Fruit fly (Drosophila melanogaster) whole organism, wandering third instar larva: ENCODE measurements around the gene BomT3.

Experiments used
- Abd-B ChIP-seq: fragments of >200 bp; optimal IDR thresholded peaks from 2 replicates; lab custom pipeline; 2017; ENCODE audit warnings: missing biosample characterization, missing genetic modification characterization
- CG32264 ChIP-seq: fragments of 200-800 bp; sonication (Bioruptor generic); optimal IDR thresholded peaks from 2 replicates; lab custom pipeline; 2016; ENCODE audit warnings: missing biosample characterization, missing genetic modification characterization
- CrebA ChIP-seq: fragments of 200-800 bp; sonication (Bioruptor generic); optimal IDR thresholded peaks from 2 replicates; lab custom pipeline; 2016; ENCODE audit warnings: missing biosample characterization, mild to moderate bottlenecking, missing genetic modification characterization, borderline replicate concordance
- Dfd ChIP-seq: fragments of >200 bp; optimal IDR thresholded peaks from 2 replicates; lab custom pipeline; 2017; ENCODE audit warnings: missing biosample characterization, missing genetic modification characterization
- Dif ChIP-seq: fragments of 200-275, 200-300 bp; sonication (Bioruptor generic); optimal IDR thresholded peaks from 2 replicates; lab custom pipeline; 2018; ENCODE audit warnings: missing biosample characterization, missing genetic modification characterization; ENCODE audit not compliant: partially characterized antibody
- GATAd ChIP-seq: sonication (Bioruptor generic); optimal IDR thresholded peaks from 2 replicates; lab custom pipeline; 2016; ENCODE audit warnings: missing biosample characterization, missing genetic modification characterization
- HLH106 ChIP-seq: fragments of 200-800 bp; optimal IDR thresholded peaks from 3 replicates; lab custom pipeline; 2019; ENCODE audit warnings: missing biosample characterization, mild to moderate bottlenecking, missing genetic modification characterization, moderate library complexity
- Hnf4 ChIP-seq: fragments of 200-800 bp; sonication (Bioruptor generic); optimal IDR thresholded peaks from 2 replicates; lab custom pipeline; 2016; ENCODE audit warnings: missing biosample characterization, mild to moderate bottlenecking, missing genetic modification characterization
- Hr78 ChIP-seq: fragments of >200 bp; optimal IDR thresholded peaks from 2 replicates; lab custom pipeline; 2017; ENCODE audit warnings: missing biosample characterization, missing genetic modification characterization
- Hr83 ChIP-seq: fragments of 200-300 bp; sonication (Bioruptor generic); optimal IDR thresholded peaks from 2 replicates; lab custom pipeline; 2016; ENCODE audit warnings: missing biosample characterization, mild to moderate bottlenecking, missing genetic modification characterization, moderate library complexity; ENCODE audit not compliant: poor library complexity, severe bottlenecking
- Jra ChIP-seq: sonication (Bioruptor generic); optimal IDR thresholded peaks from 2 replicates; lab custom pipeline; 2016; ENCODE audit warnings: missing biosample characterization, missing genetic modification characterization
- Mio ChIP-seq: sonication (Bioruptor generic); optimal IDR thresholded peaks from 2 replicates; lab custom pipeline; 2016; ENCODE audit warnings: missing biosample characterization, missing genetic modification characterization
- Myc ChIP-seq: fragments of >200 bp; optimal IDR thresholded peaks from 2 replicates; lab custom pipeline; 2017
- N ChIP-seq: fragments of >200 bp; optimal IDR thresholded peaks from 2 replicates; lab custom pipeline; 2018; ENCODE audit warnings: missing biosample characterization, missing external identifiers, missing genetic modification characterization
- OdsH ChIP-seq: fragments of 200-800 bp; sonication (Bioruptor generic); optimal IDR thresholded peaks from 2 replicates; lab custom pipeline; 2016; ENCODE audit warnings: missing biosample characterization, mild to moderate bottlenecking, missing genetic modification characterization
- Rel ChIP-seq, 2 experiments: fragments of 200-800 bp; sonication (Bioruptor generic) in 1 of 2; optimal IDR thresholded peaks; 2 replicates in 1 of 2; 3 replicates in 1 of 2; lab custom pipeline; 2016 to 2019; ENCODE audit warnings: mild to moderate bottlenecking in 2 of 2, missing biosample characterization in 2 of 2, missing genetic modification characterization in 2 of 2, moderate library complexity in 1 of 2
- Sp1 ChIP-seq: fragments of 200-800 bp; sonication (Bioruptor generic); optimal IDR thresholded peaks from 3 replicates; lab custom pipeline; 2019; ENCODE audit warnings: missing biosample characterization, mild to moderate bottlenecking, missing genetic modification characterization, moderate library complexity
- Vsx2 ChIP-seq: fragments of 200-300, 225-300 bp; sonication (Bioruptor generic); optimal IDR thresholded peaks from 2 replicates; lab custom pipeline; 2018; ENCODE audit warnings: missing biosample characterization, missing genetic modification characterization; ENCODE audit not compliant: partially characterized antibody
- br ChIP-seq: fragments of 200-800 bp; sonication (Bioruptor generic); optimal IDR thresholded peaks from 2 replicates; lab custom pipeline; 2016; ENCODE audit warnings: missing biosample characterization, missing genetic modification characterization
- brk ChIP-seq: fragments of 200-800 bp; sonication (Bioruptor generic); optimal IDR thresholded peaks from 2 replicates; lab custom pipeline; 2016; ENCODE audit warnings: missing biosample characterization, mild to moderate bottlenecking, missing genetic modification characterization
- dl ChIP-seq, 2 experiments: fragments of 175-275, 200-275 bp in 1 of 2; fragments of 200-275 bp in 1 of 2; sonication (Bioruptor generic); optimal IDR thresholded peaks; lab custom pipeline; 2018; ENCODE audit warnings: mild to moderate bottlenecking in 2 of 2, missing biosample characterization in 2 of 2, missing genetic modification characterization in 2 of 2, moderate library complexity in 2 of 2; ENCODE audit not compliant: partially characterized antibody in 2 of 2, insufficient read depth in 1 of 2
- dmrt93B ChIP-seq: fragments of 200-800 bp; sonication (Bioruptor generic); optimal IDR thresholded peaks from 2 replicates; lab custom pipeline; 2018; ENCODE audit warnings: missing biosample characterization, mild to moderate bottlenecking, missing genetic modification characterization
- dsf ChIP-seq: sonication (Bioruptor generic); optimal IDR thresholded peaks from 2 replicates; lab custom pipeline; 2016; ENCODE audit warnings: missing biosample characterization, missing genetic modification characterization, borderline replicate concordance
- ey ChIP-seq: fragments of 200-800 bp; sonication (Bioruptor generic); optimal IDR thresholded peaks from 2 replicates; lab custom pipeline; 2016; ENCODE audit warnings: missing biosample characterization, missing genetic modification characterization
- foxo ChIP-seq, 2 experiments: fragments of 200-800 bp; sonication (Bioruptor generic); optimal IDR thresholded peaks; 2 replicates in 1 of 2; 3 replicates in 1 of 2; lab custom pipeline; 2016 to 2017; ENCODE audit warnings: missing biosample characterization in 2 of 2, missing genetic modification characterization in 2 of 2
- fru ChIP-seq: fragments of 200-800 bp; sonication (Bioruptor generic); optimal IDR thresholded peaks from 3 replicates; lab custom pipeline; 2016; ENCODE audit warnings: missing biosample characterization, mild to moderate bottlenecking, missing genetic modification characterization
- h ChIP-seq: fragments of 200-800 bp; sonication (Bioruptor generic); optimal IDR thresholded peaks from 3 replicates; lab custom pipeline; 2016; ENCODE audit warnings: missing biosample characterization, mild to moderate bottlenecking, missing genetic modification characterization
- jim ChIP-seq: fragments of 175-275, 200-325 bp; sonication (Bioruptor generic); optimal IDR thresholded peaks from 2 replicates; lab custom pipeline; 2016; ENCODE audit warnings: missing biosample characterization, mild to moderate bottlenecking, missing genetic modification characterization
- lola ChIP-seq: fragments of >200 bp; optimal IDR thresholded peaks from 2 replicates; lab custom pipeline; 2017; ENCODE audit warnings: missing biosample characterization, missing genetic modification characterization
- psq ChIP-seq: fragments of 200-800 bp; sonication (Bioruptor generic); optimal IDR thresholded peaks from 3 replicates; lab custom pipeline; 2017; ENCODE audit warnings: missing biosample characterization, mild to moderate bottlenecking, missing genetic modification characterization, moderate library complexity
- rgr ChIP-seq: fragments of 200-800 bp; sonication (Bioruptor generic); optimal IDR thresholded peaks from 3 replicates; lab custom pipeline; 2016; ENCODE audit warnings: missing biosample characterization, mild to moderate bottlenecking, missing genetic modification characterization
- sage ChIP-seq: fragments of 200-800 bp; sonication (Bioruptor generic); optimal IDR thresholded peaks from 2 replicates; lab custom pipeline; 2016; ENCODE audit warnings: missing biosample characterization, mild to moderate bottlenecking, missing genetic modification characterization
- sv ChIP-seq: fragments of 200-800 bp; sonication (Bioruptor generic); optimal IDR thresholded peaks from 3 replicates; lab custom pipeline; 2016; ENCODE audit warnings: missing biosample characterization, missing genetic modification characterization
- tai ChIP-seq: sonication (Bioruptor generic); optimal IDR thresholded peaks from 2 replicates; lab custom pipeline; 2016; ENCODE audit warnings: missing biosample characterization, missing genetic modification characterization
- usp ChIP-seq: fragments of >200 bp; optimal IDR thresholded peaks from 2 replicates; lab custom pipeline; 2017; ENCODE audit warnings: missing biosample characterization, missing genetic modification characterization
- woc ChIP-seq: sonication (Bioruptor generic); optimal IDR thresholded peaks from 2 replicates; lab custom pipeline; 2016; ENCODE audit warnings: missing biosample characterization, mild to moderate bottlenecking, missing genetic modification characterization

The BomT3 gene

DNA sequence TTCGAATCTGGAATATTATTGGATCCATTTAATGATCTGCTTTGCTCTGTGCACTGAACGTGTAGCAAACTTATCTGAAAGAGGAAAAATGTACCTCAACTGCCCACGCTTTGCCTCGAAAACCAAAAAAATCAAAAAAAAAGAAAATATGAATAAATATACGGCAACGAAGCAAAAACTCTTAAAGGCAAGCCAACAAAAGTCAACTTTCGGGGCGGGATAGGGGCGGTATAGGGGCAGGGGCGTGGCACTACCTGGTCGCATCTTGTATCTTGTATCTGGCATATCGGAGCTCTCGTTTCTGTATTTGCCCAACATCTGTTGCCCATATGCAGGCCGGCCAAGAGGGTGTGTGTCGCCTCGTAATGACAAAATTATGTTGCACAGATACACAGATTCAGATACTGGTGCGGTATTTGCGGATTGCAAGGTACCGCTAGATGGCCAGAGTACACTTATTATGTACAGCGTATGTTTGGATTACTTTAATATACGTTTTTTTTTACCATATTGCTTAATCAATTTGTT, 41.7 kb downstream of the BomT3 start:
- TF ChIP-seq Hnf4 (no peak), HLH106 (tag; lab: Kevin White, UChicago) (no peak), brk (GFP tag; lab: Kevin White, UChicago) (no peak), Dif (GFP tag; lab: Kevin White, UChicago) (no peak), OdsH (no peak), lola (GFP tag; lab: Kevin White, UChicago) (no peak), Myc (lab: Kevin White, UChicago) (no peak)

DNA sequence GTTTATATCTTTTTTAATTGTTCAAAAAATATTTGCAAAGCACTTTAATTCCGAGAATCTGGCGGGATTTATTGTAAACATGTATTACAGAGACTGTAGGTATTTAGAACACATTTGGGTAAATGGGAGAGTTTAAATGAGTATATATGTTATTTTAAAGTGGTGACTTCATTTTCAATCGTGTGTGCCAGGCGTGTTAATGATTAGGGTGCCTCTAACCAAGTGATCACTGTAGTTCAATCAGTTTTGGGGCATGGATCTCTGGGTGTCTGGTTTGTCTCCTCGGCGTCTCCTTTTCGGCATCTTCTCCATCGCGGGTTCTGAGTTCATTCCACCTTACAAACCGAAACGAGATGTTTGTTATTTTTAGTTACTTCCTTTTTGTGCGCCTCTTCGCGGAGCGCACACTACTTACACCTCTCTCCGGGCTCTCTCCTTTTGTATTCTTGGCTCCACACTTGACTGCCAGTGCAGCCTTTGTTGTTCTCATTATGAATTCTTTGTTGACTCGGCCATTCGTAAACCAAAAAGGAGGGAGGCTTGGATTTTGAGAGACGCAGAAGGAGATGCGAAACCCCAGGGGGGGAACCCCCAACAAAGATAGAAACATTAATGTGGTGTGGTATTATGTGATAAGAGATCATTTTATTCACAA, 42.3 kb downstream of the BomT3 start:
- TF ChIP-seq Vsx2 (GFP tag; lab: Kevin White, UChicago) (no peak), br (GFP tag; lab: Kevin White, UChicago) (peak; percentile 3), OdsH (no peak), Jra (GFP tag; lab: Kevin White, UChicago) (peak; percentile 59), sage (GFP tag; lab: Kevin White, UChicago) (peak; percentile 61), dmrt93B (GFP tag; lab: Kevin White, UChicago) (no peak), usp (GFP tag; lab: Kevin White, UChicago) (no peak), dsf (GFP tag; lab: Kevin White, UChicago) (no peak), HLH106 (tag; lab: Kevin White, UChicago) (no peak), rgr (GFP tag; lab: Kevin White, UChicago) (peak; percentile 21), GATAd (GFP tag; lab: Kevin White, UChicago) (no peak), Hr83 (GFP tag; lab: Kevin White, UChicago) (peak; percentile 31), Hr78 (GFP tag; lab: Kevin White, UChicago) (no peak), foxo (GFP tag; optimal IDR thresholded peaks at IDR 0.05; lab: Kevin White, UChicago) (peak in 1 of 2 experiments; percentile 10), jim (GFP tag; lab: Kevin White, UChicago) (peak; percentile 83), ey (GFP tag; lab: Kevin White, UChicago) (no peak), tai (peak; percentile 66), woc (GFP tag; lab: Kevin White, UChicago) (peak; percentile 15), dl (GFP tag; optimal IDR thresholded peaks at IDR 0.05; lab: Kevin White, UChicago; ENCODE audit: insufficient read depth in 1 of 2, partially characterized antibody in 2 of 2) (peak; percentile 51 to 57), sv (GFP tag; lab: Kevin White, UChicago) (no peak), N (no peak), Dfd (no peak), fru (peak; percentile 71), lola (GFP tag; lab: Kevin White, UChicago) (no peak), Abd-B (GFP tag; lab: Kevin White, UChicago) (no peak), CG32264 (GFP tag; lab: Kevin White, UChicago) (no peak), Hnf4 (peak; percentile 41), Mio (GFP tag; lab: Kevin White, UChicago) (no peak), Myc (lab: Kevin White, UChicago) (no peak), CrebA (no peak), h (peak; percentile 43), Sp1 (no peak), Dif (GFP tag; lab: Kevin White, UChicago) (peak; percentile 56), psq (peak; percentile 99), Rel (GFP tag; optimal IDR thresholded peaks at IDR 0.05; lab: Kevin White, UChicago) (peak; percentile 1), Rel (tag; optimal IDR thresholded peaks at IDR 0.05; lab: Kevin White, UChicago) (peak; percentile 96)

DNA sequence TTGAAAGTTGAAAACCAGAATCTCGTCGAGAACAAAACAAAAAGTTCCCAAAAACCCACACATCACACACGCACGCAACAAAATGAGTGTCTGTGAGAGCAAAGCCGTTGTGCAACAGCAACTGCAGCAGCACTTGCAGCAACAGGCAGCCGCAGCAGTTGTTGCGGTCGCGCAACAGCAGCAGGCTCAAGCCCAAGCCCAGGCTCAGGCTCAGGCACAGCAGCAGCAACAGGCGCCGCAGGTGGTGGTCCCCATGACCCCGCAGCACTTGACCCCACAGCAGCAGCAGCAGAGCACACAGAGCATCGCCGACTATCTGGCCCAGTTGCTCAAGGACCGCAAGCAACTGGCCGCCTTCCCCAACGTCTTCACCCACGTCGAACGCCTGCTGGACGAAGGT, 43.2 kb downstream of the BomT3 start:
- TF ChIP-seq Abd-B (GFP tag; lab: Kevin White, UChicago) (no peak), Rel (GFP tag; optimal IDR thresholded peaks at IDR 0.05; lab: Kevin White, UChicago) (no peak), Rel (tag; optimal IDR thresholded peaks at IDR 0.05; lab: Kevin White, UChicago) (no peak), GATAd (GFP tag; lab: Kevin White, UChicago) (no peak), CrebA (no peak), rgr (GFP tag; lab: Kevin White, UChicago) (no peak), Myc (lab: Kevin White, UChicago) (no peak), h (no peak), Hnf4 (no peak), N (no peak), CG32264 (GFP tag; lab: Kevin White, UChicago) (no peak), usp (GFP tag; lab: Kevin White, UChicago) (no peak), psq (no peak), foxo (GFP tag; optimal IDR thresholded peaks at IDR 0.05; lab: Kevin White, UChicago) (no peak), HLH106 (tag; lab: Kevin White, UChicago) (no peak), sv (GFP tag; lab: Kevin White, UChicago) (no peak), Vsx2 (GFP tag; lab: Kevin White, UChicago) (no peak), jim (GFP tag; lab: Kevin White, UChicago) (no peak), dl (GFP tag; optimal IDR thresholded peaks at IDR 0.05; lab: Kevin White, UChicago; ENCODE audit: insufficient read depth in 1 of 2, partially characterized antibody in 2 of 2) (no peak), fru (no peak), OdsH (no peak)
